Worm (Caenorhabditis elegans) whole organism, L1 larva: ENCODE results near the gene ZK1290.7.

ENCODE experiments used
- C34B4.2 ChIP-seq: sonication (generic microtip); optimal IDR thresholded peaks from 2 replicates; lab custom pipeline; 2017; ENCODE audit warnings: mild to moderate bottlenecking, missing genetic modification characterization, missing compliant biosample characterization
- ama-1 ChIP-seq: fragments of 150-350 bp; optimal IDR thresholded peaks from 2 replicates; lab custom pipeline; 2014
- blmp-1 ChIP-seq: fragments of 150-350 bp; optimal IDR thresholded peaks from 2 replicates; lab custom pipeline; 2014; ENCODE audit warnings: missing biosample characterization, missing genetic modification characterization
- elt-3 ChIP-seq, 6 experiments: fragments of 150-350 bp in 1 of 6; sonication (generic microtip); optimal IDR thresholded peaks; 2 replicates each; lab custom pipeline; 2017 to 2018; ENCODE audit warnings: missing biosample characterization in 6 of 6, missing genetic modification characterization in 6 of 6, inconsistent platforms in 1 of 6
- unc-98 ChIP-seq: fragments of 200-800 bp; sonication (Bioruptor generic); IDR thresholded peaks from 2 replicates; pipeline ENCODE4 v1.3.6; 2022; ENCODE audit warnings: missing genetic modification characterization, missing compliant biosample characterization

- TF ChIP-seq C34B4.2 (tag; lab: Kevin White, UChicago) (no peak), blmp-1 (tag; lab: Kevin White, UChicago) (no peak), elt-3 (tag; optimal IDR thresholded peaks at IDR 0.05; lab: Kevin White, UChicago) (no peak), ama-1 (no peak), unc-98 (GFP tag; lab: Robert Waterston, UW) (no peak)
These were observed 6.1 kb downstream of the ZK1290.7 start, which contains the start of gene glb-9 for ce11 chrII:7519221-7519620.
